Fruit fly (Drosophila melanogaster) whole organism: ENCODE results near the gene CG13071.

Experiments used
- CG8478 ChIP-seq: fragments of >200 bp; optimal IDR thresholded peaks from 2 replicates; lab custom pipeline; 2018; ENCODE audit warnings: inconsistent platforms
- pan ChIP-seq: fragments of >200 bp; optimal IDR thresholded peaks from 2 replicates; lab custom pipeline; 2017
- psq ChIP-seq: fragments of >200 bp; optimal IDR thresholded peaks from 2 replicates; lab custom pipeline; 2017
- usp ChIP-seq: fragments of >200 bp; optimal IDR thresholded peaks from 2 replicates; lab custom pipeline; 2017; ENCODE audit warnings: missing biosample characterization, missing genetic modification characterization, mixed read lengths

- TF ChIP-seq usp (GFP tag; lab: Kevin White, UChicago) (no peak), psq (lab: Kevin White, UChicago) (no peak), pan (no peak), CG8478 (lab: Kevin White, UChicago) (no peak)
These were observed 30.7 kb upstream of the CG13071 start, which contains the start of the genes PDCD-5 and MED10 for dm6 chr3L:16231857-16232256.
